Worm (Caenorhabditis elegans) whole organism, L3 larva: Measurements from ENCODE around the gene cul-1.
A peak's percentile ranks its signal among the peaks of the same experiment; 100 is the strongest.

ENCODE experiments used
- ZK546.5 ChIP-seq: sonication (generic microtip); optimal IDR thresholded peaks from 2 replicates; lab custom pipeline; 2017; ENCODE audit warnings: missing biosample characterization, missing genetic modification characterization
- aly-2 ChIP-seq: fragments of 150-350 bp; optimal IDR thresholded peaks from 2 replicates; lab custom pipeline; 2014; ENCODE audit warnings: missing biosample characterization, missing genetic modification characterization
- ama-1 ChIP-seq: fragments of 150-350 bp; optimal IDR thresholded peaks from 2 replicates; lab custom pipeline; 2018
- ceh-16 ChIP-seq: sonication (generic microtip); optimal IDR thresholded peaks from 2 replicates; lab custom pipeline; 2017; ENCODE audit warnings: missing biosample characterization, missing genetic modification characterization
- ceh-82 ChIP-seq: fragments of 150-350 bp; optimal IDR thresholded peaks from 2 replicates; lab custom pipeline; 2014; ENCODE audit warnings: missing biosample characterization, missing genetic modification characterization
- ceh-9 ChIP-seq: sonication (generic microtip); optimal IDR thresholded peaks from 2 replicates; lab custom pipeline; 2018; ENCODE audit warnings: missing biosample characterization, missing genetic modification characterization
- daf-12 ChIP-seq: fragments of 150-350 bp; optimal IDR thresholded peaks from 2 replicates; lab custom pipeline; 2014; ENCODE audit warnings: missing biosample characterization, missing genetic modification reagents, missing genetic modification characterization
- egl-27 ChIP-seq: sonication (generic microtip); optimal IDR thresholded peaks from 4 replicates; lab custom pipeline; 2017; ENCODE audit warnings: missing biosample characterization, missing genetic modification reagents, missing genetic modification characterization
- egl-5 ChIP-seq: fragments of 150-350 bp; optimal IDR thresholded peaks from 2 replicates; lab custom pipeline; 2017; ENCODE audit warnings: missing biosample characterization, missing genetic modification reagents, missing genetic modification characterization, inconsistent platforms
- elt-1 ChIP-seq: fragments of 150-350 bp; optimal IDR thresholded peaks from 2 replicates; lab custom pipeline; 2014; ENCODE audit warnings: missing biosample characterization, missing genetic modification characterization
- elt-3 ChIP-seq, 3 experiments: fragments of 150-350 bp in 1 of 3; sonication (generic microtip) in 2 of 3; optimal IDR thresholded peaks; 2 replicates in 2 of 3; 4 replicates in 1 of 3; lab custom pipeline; 2014 to 2017; ENCODE audit warnings: missing biosample characterization in 3 of 3, missing genetic modification characterization in 3 of 3
- eor-1 ChIP-seq, 2 experiments: fragments of 150-350 bp; optimal IDR thresholded peaks; 2 replicates each; lab custom pipeline; 2014 to 2018; ENCODE audit warnings: missing biosample characterization in 2 of 2, missing genetic modification characterization in 2 of 2
- fkh-10 ChIP-seq: sonication (generic microtip); optimal IDR thresholded peaks from 2 replicates; lab custom pipeline; 2017; ENCODE audit warnings: missing biosample characterization, missing genetic modification reagents, missing genetic modification characterization
- fkh-2 ChIP-seq: fragments of 150-350 bp; optimal IDR thresholded peaks from 2 replicates; lab custom pipeline; 2014; ENCODE audit warnings: missing biosample characterization, missing genetic modification reagents, missing genetic modification characterization
- fos-1 ChIP-seq: fragments of 150-350 bp; optimal IDR thresholded peaks from 2 replicates; lab custom pipeline; 2014; ENCODE audit warnings: missing biosample characterization, missing genetic modification characterization
- jun-1 ChIP-seq: fragments of 150-350 bp; optimal IDR thresholded peaks from 2 replicates; lab custom pipeline; 2014; ENCODE audit warnings: missing biosample characterization, missing genetic modification reagents, missing genetic modification characterization
- lin-15B ChIP-seq: fragments of 150-350 bp; optimal IDR thresholded peaks from 2 replicates; lab custom pipeline; 2014; ENCODE audit warnings: missing biosample characterization, missing genetic modification characterization
- lin-39 ChIP-seq: fragments of 150-350 bp; optimal IDR thresholded peaks from 2 replicates; lab custom pipeline; 2018; ENCODE audit warnings: missing biosample characterization, missing genetic modification reagents, missing genetic modification characterization
- mdl-1 ChIP-seq: fragments of 150-350 bp; optimal IDR thresholded peaks from 2 replicates; lab custom pipeline; 2014; ENCODE audit warnings: missing biosample characterization, missing genetic modification characterization
- mml-1 ChIP-seq: fragments of 150-350 bp; sonication (generic microtip); optimal IDR thresholded peaks from 3 replicates; lab custom pipeline; 2014; ENCODE audit warnings: missing biosample characterization, missing genetic modification characterization
- nfya-1 ChIP-seq: sonication (generic microtip); optimal IDR thresholded peaks from 2 replicates; lab custom pipeline; 2017; ENCODE audit warnings: missing genetic modification characterization, mild to moderate bottlenecking, missing compliant biosample characterization, antibody characterized with exemption, moderate library complexity; ENCODE audit not compliant: insufficient read depth
- nhr-23 ChIP-seq: fragments of 150-350 bp; optimal IDR thresholded peaks from 2 replicates; lab custom pipeline; 2014; ENCODE audit warnings: missing biosample characterization, missing genetic modification reagents, missing genetic modification characterization
- nhr-237 ChIP-seq: fragments of 150-350 bp; optimal IDR thresholded peaks from 2 replicates; lab custom pipeline; 2014; ENCODE audit warnings: missing biosample characterization, missing genetic modification characterization
- nhr-25 ChIP-seq: sonication (generic microtip); optimal IDR thresholded peaks from 2 replicates; lab custom pipeline; 2017; ENCODE audit warnings: missing biosample characterization, missing genetic modification characterization
- nhr-28 ChIP-seq: fragments of 150-350 bp; optimal IDR thresholded peaks from 2 replicates; lab custom pipeline; 2014; ENCODE audit warnings: missing biosample characterization, missing genetic modification characterization
- nhr-43 ChIP-seq: sonication (generic microtip); optimal IDR thresholded peaks from 2 replicates; lab custom pipeline; 2016; ENCODE audit warnings: mild to moderate bottlenecking, missing genetic modification characterization, missing compliant biosample characterization; ENCODE audit not compliant: poor library complexity, severe bottlenecking
- nhr-76 ChIP-seq: fragments of 150-350 bp; sonication (generic microtip); optimal IDR thresholded peaks from 5 replicates; lab custom pipeline; 2014; ENCODE audit warnings: missing biosample characterization, missing genetic modification characterization
- nhr-77 ChIP-seq: fragments of 150-350 bp; optimal IDR thresholded peaks from 2 replicates; lab custom pipeline; 2014; ENCODE audit warnings: missing biosample characterization, missing genetic modification characterization
- pha-4 ChIP-seq: fragments of 150-350 bp; optimal IDR thresholded peaks from 2 replicates; lab custom pipeline; 2014; ENCODE audit warnings: missing biosample characterization, missing genetic modification reagents, missing genetic modification characterization
- pqm-1 ChIP-seq: fragments of 150-350 bp; optimal IDR thresholded peaks from 2 replicates; lab custom pipeline; 2017; ENCODE audit warnings: missing biosample characterization, missing genetic modification characterization, inconsistent platforms
- sea-2 ChIP-seq: fragments of 150-350 bp; sonication (generic microtip); optimal IDR thresholded peaks from 4 replicates; lab custom pipeline; 2014; ENCODE audit warnings: missing biosample characterization, missing genetic modification reagents, missing genetic modification characterization
- skn-1 ChIP-seq: fragments of 150-350 bp; optimal IDR thresholded peaks from 2 replicates; lab custom pipeline; 2014; ENCODE audit warnings: missing biosample characterization, missing genetic modification characterization
- tbx-2 ChIP-seq: sonication (generic microtip); optimal IDR thresholded peaks from 2 replicates; lab custom pipeline; 2016; ENCODE audit warnings: mild to moderate bottlenecking, missing genetic modification characterization, missing compliant biosample characterization
- unc-39 ChIP-seq: sonication (generic microtip); optimal IDR thresholded peaks from 4 replicates; lab custom pipeline; 2017; ENCODE audit warnings: missing biosample characterization, missing genetic modification characterization
- unc-62 ChIP-seq: fragments of 150-350 bp; sonication (generic microtip); optimal IDR thresholded peaks from 4 replicates; lab custom pipeline; 2014; ENCODE audit warnings: missing biosample characterization, missing genetic modification reagents, missing genetic modification characterization
- zag-1 ChIP-seq: fragments of 150-350 bp; optimal IDR thresholded peaks from 2 replicates; lab custom pipeline; 2014; ENCODE audit warnings: missing biosample characterization, missing genetic modification characterization
- ztf-11 ChIP-seq: fragments of 150-350 bp; optimal IDR thresholded peaks from 2 replicates; lab custom pipeline; 2014; ENCODE audit warnings: missing biosample characterization, missing genetic modification characterization
- ztf-4 ChIP-seq: fragments of 150-350 bp; optimal IDR thresholded peaks from 2 replicates; lab custom pipeline; 2014; ENCODE audit warnings: missing biosample characterization, missing genetic modification characterization

The cul-1 gene

ce11 chrIII:10470927-10471326 lies at the start of gene cul-1:
cul-1 (plus strand) TSS chrIII:10471237.
- TF ChIP-seq nhr-23 (tag; lab: Kevin White, UChicago): no peak
- TF ChIP-seq egl-5: peak; percentile 80
- no peak for TF ChIP-seq nhr-43 (tag; lab: Kevin White, UChicago)
- TF ChIP-seq nfya-1 (tag; lab: Kevin White, UChicago): peak; percentile 25
- peak; percentile 1 for TF ChIP-seq pha-4 (tag; lab: Kevin White, UChicago)
- TF ChIP-seq lin-39 (tag; lab: Kevin White, UChicago): no peak
- peak; percentile 94 for TF ChIP-seq skn-1 (tag; lab: Kevin White, UChicago)
- TF ChIP-seq jun-1: no peak
- peak; percentile 23 for TF ChIP-seq lin-15B

- TF ChIP-seq mml-1 (tag; lab: Kevin White, UChicago) (no peak), elt-1 (tag; lab: Kevin White, UChicago) (no peak), egl-27 (no peak), lin-15B (no peak), nhr-28 (tag; lab: Kevin White, UChicago) (no peak), nhr-43 (tag; lab: Kevin White, UChicago) (no peak), sea-2 (GFP tag; lab: Kevin White, UChicago) (no peak)
These were observed 49.4 kb upstream of the cul-1 start for ce11 chrIII:10421680-10422079.

- TF ChIP-seq egl-27 (no peak), nhr-76 (no peak), mdl-1 (tag; lab: Kevin White, UChicago) (no peak), ceh-16 (tag; lab: Kevin White, UChicago) (no peak), ztf-11 (tag; lab: Kevin White, UChicago) (no peak), aly-2 (tag; lab: Kevin White, UChicago) (no peak)
These were observed 47.1 kb upstream of the cul-1 start, which contains the start of gene M03C11.6 for ce11 chrIII:10423906-10424305. M03C11.6 (minus strand) TSS chrIII:10424006.

- TF ChIP-seq egl-27: no peak
- TF ChIP-seq nhr-28 (tag; lab: Kevin White, UChicago): no peak
- no peak for TF ChIP-seq elt-1 (tag; lab: Kevin White, UChicago)
- TF ChIP-seq tbx-2: no peak
- no peak for TF ChIP-seq lin-39 (tag; lab: Kevin White, UChicago)
- no peak for TF ChIP-seq ceh-82 (tag; lab: Kevin White, UChicago)
- no peak for TF ChIP-seq mdl-1 (tag; lab: Kevin White, UChicago)
- TF ChIP-seq nhr-25 (tag; lab: Kevin White, UChicago): no peak
- no peak for TF ChIP-seq nhr-77 (tag; lab: Kevin White, UChicago)
- TF ChIP-seq daf-12 (tag; lab: Kevin White, UChicago): no peak
- no peak for TF ChIP-seq ztf-4 (tag; lab: Kevin White, UChicago)
- TF ChIP-seq ZK546.5 (tag; lab: Kevin White, UChicago): no peak
- TF ChIP-seq pqm-1 (tag; lab: Kevin White, UChicago): no peak
- TF ChIP-seq aly-2 (tag; lab: Kevin White, UChicago): no peak
- no peak for TF ChIP-seq fkh-10 (GFP tag; lab: Kevin White, UChicago)
- no peak for TF ChIP-seq ceh-9
- no peak for TF ChIP-seq elt-3 (tag; optimal IDR thresholded peaks at IDR 0.05; lab: Kevin White, UChicago)
- no peak for TF ChIP-seq unc-39 (tag; lab: Kevin White, UChicago)
- no peak for TF ChIP-seq nhr-237 (tag; lab: Kevin White, UChicago)
- TF ChIP-seq mml-1 (tag; lab: Kevin White, UChicago): no peak
These were observed 43.2 kb upstream of the cul-1 start, which contains the start of gene prp-3 for ce11 chrIII:10427882-10428281. prp-3 (minus strand) TSS chrIII:10427982.

- TF ChIP-seq ceh-9: no peak
- no peak for TF ChIP-seq zag-1 (tag; lab: Kevin White, UChicago)
- no peak for TF ChIP-seq eor-1 (tag; optimal IDR thresholded peaks at IDR 0.05; lab: Kevin White, UChicago)
- no peak for TF ChIP-seq ztf-4 (tag; lab: Kevin White, UChicago)
- no peak for TF ChIP-seq mdl-1 (tag; lab: Kevin White, UChicago)
- peak; percentile 12 for TF ChIP-seq lin-15B
- TF ChIP-seq pha-4 (tag; lab: Kevin White, UChicago): no peak
- TF ChIP-seq fkh-2 (tag; lab: Kevin White, UChicago): no peak
- no peak for TF ChIP-seq mml-1 (tag; lab: Kevin White, UChicago)
- no peak for TF ChIP-seq nhr-43 (tag; lab: Kevin White, UChicago)
- no peak for TF ChIP-seq nhr-23 (tag; lab: Kevin White, UChicago)
- TF ChIP-seq lin-39 (tag; lab: Kevin White, UChicago): peak; percentile 90
- no peak for TF ChIP-seq fos-1
- TF ChIP-seq ama-1 (lab: Kevin White, UChicago): no peak
- TF ChIP-seq unc-62 (GFP tag; lab: Kevin White, UChicago): no peak
- no peak for TF ChIP-seq ztf-11 (tag; lab: Kevin White, UChicago)
- no peak for TF ChIP-seq skn-1 (tag; lab: Kevin White, UChicago)
- TF ChIP-seq nhr-237 (tag; lab: Kevin White, UChicago): no peak
- TF ChIP-seq unc-39 (tag; lab: Kevin White, UChicago): no peak
- no peak for TF ChIP-seq nhr-25 (tag; lab: Kevin White, UChicago)
- no peak for TF ChIP-seq daf-12 (tag; lab: Kevin White, UChicago)
- peak; percentile 33 for TF ChIP-seq nfya-1 (tag; lab: Kevin White, UChicago)
- TF ChIP-seq nhr-28 (tag; lab: Kevin White, UChicago): no peak
These were observed 38.9 kb upstream of the cul-1 start for ce11 chrIII:10432104-10432503.
